Worm (Caenorhabditis elegans) whole organism, young adult: ENCODE data around the gene F58E6.11.

Experiments used
- ama-1 ChIP-seq, 3 experiments: fragments of 150-350 bp in 1 of 3; sonication (generic microtip) in 2 of 3; optimal IDR thresholded peaks; 2 replicates each; lab custom pipeline; 2014 to 2018; ENCODE audit warnings: missing biosample characterization in 2 of 3, missing genetic modification characterization in 2 of 3, missing genetic modification reagents in 2 of 3
- attf-3 ChIP-seq: fragments of 200-800 bp; sonication (Bioruptor generic); conservative IDR thresholded peaks from 2 replicates; pipeline ENCODE4 v1.3.6; 2022; ENCODE audit warnings: missing genetic modification reagents, missing genetic modification characterization, missing compliant biosample characterization
- attf-6 ChIP-seq: fragments of 200-800 bp; sonication (Bioruptor generic); IDR thresholded peaks from 2 replicates; pipeline ENCODE4 v1.3.6; 2022; ENCODE audit warnings: missing genetic modification reagents, missing genetic modification characterization, missing compliant biosample characterization
- ceh-100 ChIP-seq: fragments of 200-800 bp; sonication (Bioruptor generic); IDR thresholded peaks from 2 replicates; pipeline ENCODE4 v1.3.6; 2022; ENCODE audit warnings: missing genetic modification reagents, missing genetic modification characterization, missing compliant biosample characterization
- ceh-27 ChIP-seq: fragments of 200-800 bp; sonication (Bioruptor generic); optimal IDR thresholded peaks from 2 replicates; lab custom pipeline; 2018; ENCODE audit warnings: mild to moderate bottlenecking, missing genetic modification characterization, moderate library complexity, missing compliant biosample characterization
- egrh-3 ChIP-seq: fragments of 200-800 bp; sonication (Bioruptor generic); IDR thresholded peaks from 2 replicates; pipeline ENCODE4 v1.3.6; 2022; ENCODE audit warnings: missing genetic modification reagents, missing genetic modification characterization, missing compliant biosample characterization
- hlh-12 ChIP-seq: sonication (generic microtip); optimal IDR thresholded peaks from 2 replicates; lab custom pipeline; 2016; ENCODE audit warnings: missing genetic modification characterization, missing compliant biosample characterization
- mcd-1 ChIP-seq: fragments of 200-800 bp; sonication (Bioruptor generic); IDR thresholded peaks from 2 replicates; pipeline ENCODE4 v1.3.6; 2022; ENCODE audit warnings: missing genetic modification reagents, missing genetic modification characterization, missing compliant biosample characterization
- mxl-1 ChIP-seq: sonication (generic microtip); optimal IDR thresholded peaks from 2 replicates; lab custom pipeline; 2016; ENCODE audit warnings: missing genetic modification characterization, missing compliant biosample characterization
- pbrm-1 ChIP-seq: fragments of 200-800 bp; sonication (Bioruptor generic); IDR thresholded peaks from 2 replicates; pipeline ENCODE4 v1.3.6; 2022; ENCODE audit warnings: missing genetic modification reagents, missing genetic modification characterization, missing compliant biosample characterization
- sptf-2 ChIP-seq: fragments of 200-800 bp; sonication (Bioruptor generic); optimal IDR thresholded peaks from 2 replicates; lab custom pipeline; 2018; ENCODE audit warnings: mild to moderate bottlenecking, missing genetic modification characterization, missing compliant biosample characterization
- xnd-1 ChIP-seq: sonication (generic microtip); optimal IDR thresholded peaks from 2 replicates; lab custom pipeline; 2016; ENCODE audit warnings: missing genotype, missing genetic modification reagents, missing genetic modification characterization, missing compliant biosample characterization

- TF ChIP-seq ama-1 (optimal IDR thresholded peaks at IDR 0.05; lab: Kevin White, UChicago): no peak
- TF ChIP-seq ama-1 (GFP tag; optimal IDR thresholded peaks at IDR 0.05; lab: Kevin White, UChicago): no peak
- TF ChIP-seq attf-6 (GFP tag; lab: Robert Waterston, UW): no peak
- no peak for TF ChIP-seq sptf-2 (GFP tag; lab: Kevin White, UChicago)
- no peak for TF ChIP-seq hlh-12
- no peak for TF ChIP-seq xnd-1 (tag; lab: Kevin White, UChicago)
- TF ChIP-seq ceh-27 (GFP tag; lab: Kevin White, UChicago): no peak
- no peak for TF ChIP-seq attf-3 (GFP tag; lab: Robert Waterston, UW)
- no peak for TF ChIP-seq mcd-1 (GFP tag; lab: Robert Waterston, UW)
- TF ChIP-seq mxl-1 (tag; lab: Kevin White, UChicago): no peak
- TF ChIP-seq ceh-100 (GFP tag; lab: Robert Waterston, UW): no peak
- TF ChIP-seq pbrm-1: no peak
- TF ChIP-seq egrh-3 (GFP tag; lab: Robert Waterston, UW): no peak
These were observed 46.6 kb downstream of the F58E6.11 start for ce11 chrV:9711174-9711573.
